Fruit fly (Drosophila melanogaster): Measurements from ENCODE around the gene mtDNA-helicase.

The mtDNA-helicase gene

dm6 chr2L:9938631-9939256 lies 45.5 kb upstream of the mtDNA-helicase start, which contains the start of the genes Datp and CG4619 (continued):
- TF ChIP-seq CG12071 (GFP tag; optimal IDR thresholded peaks at IDR 0.05) (no peak), CG31224 (GFP tag; IDR thresholded peaks at IDR 0.05) (no peak), CG12155 (GFP tag; optimal IDR thresholded peaks at IDR 0.05) (peak; percentile 11), al (GFP tag; IDR thresholded peaks at IDR 0.05) (no peak; the same call in 1 of the 2 replicates), stwl (tag; optimal IDR thresholded peaks at IDR 0.05) (peak; percentile 78), crp (GFP tag; optimal IDR thresholded peaks at IDR 0.05) (peak in 1 of 2 experiments; percentile 87), Xrp1 (GFP tag; IDR thresholded peaks at IDR 0.05) (peak; percentile 31; the same call in 1 of the 2 replicates), bab2 (GFP tag; optimal IDR thresholded peaks at IDR 0.05) (peak; percentile 5), Usf (GFP tag; optimal IDR thresholded peaks at IDR 0.05) (no peak), CG4282 (GFP tag; optimal IDR thresholded peaks at IDR 0.05) (no peak), caup (GFP tag; optimal IDR thresholded peaks at IDR 0.05; ENCODE audit: severe bottlenecking) (peak; percentile 54), CG2678 (tag; optimal IDR thresholded peaks at IDR 0.05) (no peak), Fer1 (GFP tag; optimal IDR thresholded peaks at IDR 0.05) (peak; percentile 52), CG13775 (GFP tag; optimal IDR thresholded peaks at IDR 0.05) (no peak), dati (GFP tag; IDR thresholded peaks at IDR 0.05) (no peak), CG7372 (GFP tag; IDR thresholded peaks at IDR 0.05) (no peak), sd (tag; optimal IDR thresholded peaks at IDR 0.05) (no peak), sim (GFP tag; IDR thresholded peaks at IDR 0.05) (no peak), Atf3 (GFP tag; optimal IDR thresholded peaks at IDR 0.05) (no peak), CG3726 (GFP tag; IDR thresholded peaks at IDR 0.05) (no peak), CG5180 (GFP tag; optimal IDR thresholded peaks at IDR 0.05) (no peak), dimm (GFP tag; IDR thresholded peaks at IDR 0.05) (no peak), Myb (GFP tag; optimal IDR thresholded peaks at IDR 0.05) (peak; percentile 80), wdn (GFP tag; IDR thresholded peaks at IDR 0.05) (0 out of 2 replicates have a peak, but pooled peaks have one; percentile 20), CG11504 (tag; optimal IDR thresholded peaks at IDR 0.05) (no peak), CG13287 (GFP tag; IDR thresholded peaks at IDR 0.05; ENCODE audit: partially characterized antibody) (peak; percentile 26; the same call in 1 of the 2 replicates), NC2α (GFP tag; optimal IDR thresholded peaks at IDR 0.05) (no peak), CG8944 (GFP tag; optimal IDR thresholded peaks at IDR 0.05) (peak; percentile 58), ato (GFP tag; IDR thresholded peaks at IDR 0.05; ENCODE audit: partially characterized antibody) (no peak), Doc3 (GFP tag; IDR thresholded peaks at IDR 0.05; ENCODE audit: partially characterized antibody) (no peak), Lhr (GFP tag; optimal IDR thresholded peaks at IDR 0.05) (no peak), twi (tag; optimal IDR thresholded peaks at IDR 0.05) (no peak), Drgx (GFP tag; IDR thresholded peaks at IDR 0.05) (peak; percentile 36; the same call in 1 of the 2 replicates), sqz (GFP tag; optimal IDR thresholded peaks at IDR 0.05) (no peak), Fer2 (tag; optimal IDR thresholded peaks at IDR 0.05) (no peak), Oaz (GFP tag; IDR thresholded peaks at IDR 0.05) (no peak), cato (GFP tag; optimal IDR thresholded peaks at IDR 0.05; ENCODE audit: borderline replicate concordance) (no peak), HmgD (GFP tag; optimal IDR thresholded peaks at IDR 0.05) (peak; percentile 66), CG1647 (GFP tag; optimal IDR thresholded peaks at IDR 0.05) (peak; percentile 21), CG4854 (GFP tag; optimal IDR thresholded peaks at IDR 0.05) (peak; percentile 16), Kr (GFP tag; optimal IDR thresholded peaks at IDR 0.05) (no peak), CG9797 (GFP tag; optimal IDR thresholded peaks at IDR 0.05) (peak; percentile 8), MESR4 (GFP tag; optimal IDR thresholded peaks at IDR 0.05) (peak; percentile 68), emc (GFP tag; optimal IDR thresholded peaks at IDR 0.05) (peak; percentile 38), CG1024 (GFP tag; IDR thresholded peaks at IDR 0.05) (0 out of 2 replicates have a peak, but pooled peaks have one; percentile 6), Gug (GFP tag; IDR thresholded peaks at IDR 0.05) (no peak; the same call in 3 of the 4 replicates), CG2712 (tag; optimal IDR thresholded peaks at IDR 0.05) (peak; percentile 16), Ssrp (tag; optimal IDR thresholded peaks at IDR 0.05) (no peak), CG6683 (GFP tag; optimal IDR thresholded peaks at IDR 0.05) (no peak)

Measured in whole organism, embryonic.